Fruit fly (Drosophila melanogaster) Kc167 (cell line): ENCODE results near the gene CG11396.

Source experiments
- Sin3A ChIP-seq: fragments of >200 bp; optimal IDR thresholded peaks from 2 replicates; lab custom pipeline; 2018; ENCODE audit warnings: missing external identifiers
- h ChIP-seq: fragments of >200 bp; optimal IDR thresholded peaks from 3 replicates; lab custom pipeline; 2018; ENCODE audit warnings: missing external identifiers
- insv ChIP-seq: fragments of >200 bp; optimal IDR thresholded peaks from 3 replicates; lab custom pipeline; 2018; ENCODE audit warnings: missing external identifiers
- psq ChIP-seq: fragments of >200 bp; optimal IDR thresholded peaks from 2 replicates; lab custom pipeline; 2017; ENCODE audit warnings: missing external identifiers
- ttk ChIP-seq: sonication (Bioruptor generic); optimal IDR thresholded peaks from 2 replicates; lab custom pipeline; 2017; ENCODE audit warnings: missing external identifiers

DNA sequence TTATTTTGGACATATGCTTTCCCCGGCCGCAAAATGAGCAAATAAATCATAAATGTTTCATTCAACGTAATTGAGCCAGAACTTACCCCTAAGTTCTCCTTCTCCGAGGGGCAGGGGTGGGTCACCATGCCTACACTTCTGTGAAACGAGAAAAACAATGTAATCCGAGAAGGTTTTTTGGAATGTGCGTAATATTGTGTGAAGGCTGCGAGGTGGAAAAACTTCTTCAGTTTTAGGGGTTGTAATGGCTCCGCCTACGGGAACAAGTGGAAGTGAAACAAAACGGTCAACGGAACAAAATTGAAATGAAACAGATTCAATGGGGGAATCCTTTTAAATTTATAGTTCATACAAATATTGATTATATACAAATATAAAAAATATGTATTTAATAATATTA, 8.8 kb upstream of the CG11396 start:
- TF ChIP-seq h, result no peak
- no peak for TF ChIP-seq ttk (lab: Kevin White, UChicago)
- TF ChIP-seq psq (lab: Kevin White, UChicago), result no peak
- TF ChIP-seq insv (lab: Kevin White, UChicago), result no peak
- TF ChIP-seq Sin3A (lab: Kevin White, UChicago), result no peak
